Worm (Caenorhabditis elegans): ENCODE data around the gene B0303.11.

B0303.11 gene

DNA sequence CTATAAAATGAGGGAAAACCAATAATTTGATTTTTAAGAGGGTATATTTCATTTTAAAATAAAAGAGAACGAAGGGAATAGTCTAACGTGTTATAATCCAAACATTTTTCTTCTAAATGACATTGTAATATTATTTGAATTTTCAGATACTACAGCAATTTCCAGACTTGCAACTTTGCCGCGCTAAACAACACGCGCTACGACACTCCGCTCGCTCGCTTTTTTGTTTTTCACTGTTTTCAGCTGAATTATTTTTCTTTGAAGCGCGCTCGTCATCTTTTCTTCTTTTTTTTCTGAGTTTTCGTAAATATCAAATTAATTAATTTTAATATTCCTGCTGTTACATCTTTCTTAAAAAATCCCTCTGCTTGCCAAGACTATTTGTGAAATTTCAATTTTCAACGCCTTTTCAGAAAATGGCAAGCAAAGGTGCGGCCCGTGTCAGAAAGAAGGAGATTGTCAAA is 7.1 kb upstream of the B0303.11 start, which contains the start of gene mrpl-11:
TSS of gene mrpl-11 (plus strand) at position 414 of the 464 bp plus-strand sequence.
- TF ChIP-seq hlh-17 (GFP tag; optimal IDR thresholded peaks at IDR 0.05; ENCODE audit: borderline replicate concordance) (no peak), lin-35 (GFP tag; optimal IDR thresholded peaks at IDR 0.05) (peak; percentile 4 to 48), swsn-7 (tag; optimal IDR thresholded peaks at IDR 0.05) (peak; percentile 9), rnt-1 (tag; optimal IDR thresholded peaks at IDR 0.05) (no peak), lsy-2 (tag; optimal IDR thresholded peaks at IDR 0.05) (peak in 1 of 2 experiments; percentile 45), blmp-1 (tag; optimal IDR thresholded peaks at IDR 0.05) (no peak), C04F5.9 (tag; optimal IDR thresholded peaks at IDR 0.05) (no peak), nhr-77 (tag; optimal IDR thresholded peaks at IDR 0.05) (no peak), hlh-4 (tag; optimal IDR thresholded peaks at IDR 0.05) (no peak), mab-9 (GFP tag; IDR thresholded peaks at IDR 0.05) (no peak), nhr-71 (tag; optimal IDR thresholded peaks at IDR 0.05) (peak; percentile 17), efl-1 (optimal IDR thresholded peaks at IDR 0.05) (peak in 1 of 2 experiments; percentile 33), efl-1 (GFP tag; optimal IDR thresholded peaks at IDR 0.05 in 1 of 2) (peak; percentile 33 to 89), dpl-1 (GFP tag; optimal IDR thresholded peaks at IDR 0.05) (peak in 2 of 3 experiments; percentile 8 to 34), ceh-8 (GFP tag; optimal IDR thresholded peaks at IDR 0.05) (no peak), snu-23 (GFP tag; optimal IDR thresholded peaks at IDR 0.05) (peak; percentile 21), ceh-82 (tag; optimal IDR thresholded peaks at IDR 0.05) (peak in 1 of 3 experiments; percentile 6)

- TF ChIP-seq fkh-8 (tag; optimal IDR thresholded peaks at IDR 0.05) = no peak
- TF ChIP-seq grh-1 (GFP tag; IDR thresholded peaks at IDR 0.05) = no peak
- TF ChIP-seq swsn-7 (tag; optimal IDR thresholded peaks at IDR 0.05) = no peak
Observed at ce11 chrIII:8716084-8716483, 5.9 kb upstream of the B0303.11 start, which contains the start of gene B0303.14. Gene B0303.14, minus strand, starts transcription at chrIII:8716184.

- TF ChIP-seq blmp-1 (tag; optimal IDR thresholded peaks at IDR 0.05) (peak; percentile 54), lin-14 (GFP tag; optimal IDR thresholded peaks at IDR 0.05) (peak; percentile 4), lsy-2 (tag; optimal IDR thresholded peaks at IDR 0.05) (no peak), elt-3 (tag; optimal IDR thresholded peaks at IDR 0.05) (peak in 2 of 6 experiments; percentile 1 to 59), nhr-11 (tag; optimal IDR thresholded peaks at IDR 0.05) (no peak), sup-37 (GFP tag; optimal IDR thresholded peaks at IDR 0.05) (no peak), nhr-12 (tag; optimal IDR thresholded peaks at IDR 0.05) (no peak), hlh-17 (GFP tag; optimal IDR thresholded peaks at IDR 0.05; ENCODE audit: borderline replicate concordance) (no peak), ceh-90 (tag; optimal IDR thresholded peaks at IDR 0.05) (no peak)
Observed at ce11 chrIII:8712968-8713367, 2.8 kb upstream of the B0303.11 start.

- TF ChIP-seq elt-3 (tag; optimal IDR thresholded peaks at IDR 0.05) = peak in 1 of 6 experiments; percentile 20
- no peak for TF ChIP-seq mep-1 (tag; optimal IDR thresholded peaks at IDR 0.05)
- TF ChIP-seq lin-13 (GFP tag; optimal IDR thresholded peaks at IDR 0.05) = no peak
- peak; percentile 95 for TF ChIP-seq blmp-1 (tag; optimal IDR thresholded peaks at IDR 0.05)
- TF ChIP-seq nhr-85 (tag) = peak; percentile 73
Observed at ce11 chrIII:8709735-8710134, 475 bp downstream of the B0303.11 start.

- TF ChIP-seq xbp-1 (tag; optimal IDR thresholded peaks at IDR 0.05) (no peak), ets-5 (GFP tag; IDR thresholded peaks at IDR 0.05) (no peak), ama-1 (optimal IDR thresholded peaks at IDR 0.05) (no peak), mep-1 (tag; optimal IDR thresholded peaks at IDR 0.05) (no peak), aha-1 (tag; optimal IDR thresholded peaks at IDR 0.05) (no peak), sox-4 (tag; optimal IDR thresholded peaks at IDR 0.05) (no peak), alr-1 (tag; optimal IDR thresholded peaks at IDR 0.05; ENCODE audit: borderline replicate concordance) (no peak), elt-2 (tag; optimal IDR thresholded peaks at IDR 0.05) (no peak), zag-1 (tag; optimal IDR thresholded peaks at IDR 0.05) (no peak), nhr-11 (tag; optimal IDR thresholded peaks at IDR 0.05) (no peak), mdl-1 (tag; optimal IDR thresholded peaks at IDR 0.05) (no peak), egl-13 (tag; optimal IDR thresholded peaks at IDR 0.05) (no peak), ceh-82 (tag; optimal IDR thresholded peaks at IDR 0.05) (no peak), lin-39 (tag; optimal IDR thresholded peaks at IDR 0.05) (no peak), ceh-88 (GFP tag; IDR thresholded peaks at IDR 0.05) (no peak), jun-1 (tag; optimal IDR thresholded peaks at IDR 0.05) (no peak), swsn-7 (tag; optimal IDR thresholded peaks at IDR 0.05) (no peak), unc-130 (tag; optimal IDR thresholded peaks at IDR 0.05) (no peak), ceh-63 (GFP tag; optimal IDR thresholded peaks at IDR 0.05) (no peak), hpl-2 (GFP tag; optimal IDR thresholded peaks at IDR 0.05) (no peak)
Observed at ce11 chrIII:8704765-8705164, 5.4 kb downstream of the B0303.11 start, which contains the start of gene B0303.16. Gene B0303.16, plus strand, starts transcription at chrIII:8705065.

Data from whole organism, L1 larva.